Fruit fly (Drosophila melanogaster) whole organism, embryonic: ENCODE measurements around the gene CG33654.

ENCODE experiments used
- Antp ChIP-seq: fragments of 200-800 bp; sonication (Bioruptor generic); optimal IDR thresholded peaks from 3 replicates; lab custom pipeline; 2016; ENCODE audit warnings: missing biosample characterization, missing genetic modification characterization
- Atf3 ChIP-seq: fragments of 200-800 bp; sonication (Bioruptor generic); optimal IDR thresholded peaks from 3 replicates; lab custom pipeline; 2016; ENCODE audit warnings: missing biosample characterization, missing genetic modification characterization
- Bteb2 ChIP-seq: fragments of 200-800 bp; sonication (Bioruptor generic); optimal IDR thresholded peaks from 2 replicates; lab custom pipeline; 2016; ENCODE audit warnings: missing biosample characterization, missing genetic modification characterization
- CG10959 ChIP-seq: fragments of 200-800 bp; sonication (Bioruptor generic); IDR thresholded peaks from 2 replicates; pipeline ENCODE4 v1.3.6; 2022; ENCODE audit warnings: missing biosample characterization, missing genetic modification characterization
- CG11695 ChIP-seq: fragments of 200-800 bp; sonication (Bioruptor generic); IDR thresholded peaks from 3 replicates; pipeline ENCODE4 v1.3.6; 2022; ENCODE audit warnings: missing biosample characterization, missing genetic modification characterization
- CG12219 ChIP-seq: fragments of 200-800 bp; sonication (Bioruptor generic); optimal IDR thresholded peaks from 3 replicates; lab custom pipeline; 2018; ENCODE audit warnings: missing biosample characterization, mild to moderate bottlenecking, missing genetic modification characterization
- CG1233 ChIP-seq: fragments of 200-800 bp; sonication (Bioruptor generic); optimal IDR thresholded peaks from 4 replicates; lab custom pipeline; 2018; ENCODE audit warnings: missing biosample characterization, mild to moderate bottlenecking, missing genetic modification characterization
- CG14710 ChIP-seq: fragments of 200-800 bp; sonication (Bioruptor generic); optimal IDR thresholded peaks from 3 replicates; lab custom pipeline; 2019; ENCODE audit warnings: missing biosample characterization, mild to moderate bottlenecking, missing genetic modification characterization, moderate library complexity
- CG14965 ChIP-seq: fragments of 200-800 bp; sonication (Bioruptor generic); optimal IDR thresholded peaks from 2 replicates; lab custom pipeline; 2016; ENCODE audit warnings: missing biosample characterization, missing genetic modification characterization, borderline replicate concordance
- CG15696 ChIP-seq: fragments of 200-800 bp; sonication (Bioruptor generic); optimal IDR thresholded peaks from 2 replicates; lab custom pipeline; 2019; ENCODE audit warnings: missing biosample characterization, mild to moderate bottlenecking, missing genetic modification characterization, moderate library complexity
- CG17912 ChIP-seq: fragments of 200-800 bp; sonication (Bioruptor generic); optimal IDR thresholded peaks from 2 replicates; lab custom pipeline; 2018; ENCODE audit warnings: missing biosample characterization, mild to moderate bottlenecking, missing genetic modification characterization
- CG1792 ChIP-seq: fragments of 200-800 bp; sonication (Bioruptor generic); optimal IDR thresholded peaks from 2 replicates; lab custom pipeline; 2016; ENCODE audit warnings: missing biosample characterization, missing genetic modification characterization
- CG18619 ChIP-seq: fragments of 200-800 bp; sonication (Bioruptor generic); optimal IDR thresholded peaks from 3 replicates; lab custom pipeline; 2017; ENCODE audit warnings: missing biosample characterization, mild to moderate bottlenecking, missing genetic modification characterization
- CG30020 ChIP-seq: fragments of 200-800 bp; optimal IDR thresholded peaks from 2 replicates; lab custom pipeline; 2019; ENCODE audit warnings: missing biosample characterization, mild to moderate bottlenecking, missing genetic modification characterization, moderate library complexity
- CG31224 ChIP-seq: fragments of 200-800 bp; sonication (Bioruptor generic); IDR thresholded peaks from 2 replicates; pipeline ENCODE4 v1.3.6; 2022; ENCODE audit warnings: missing biosample characterization, missing genetic modification characterization
- CG4707 ChIP-seq: fragments of 200-800 bp; sonication (Bioruptor generic); optimal IDR thresholded peaks from 2 replicates; lab custom pipeline; 2018; ENCODE audit warnings: missing biosample characterization, mild to moderate bottlenecking, missing genetic modification characterization, moderate library complexity
- CG5180 ChIP-seq: fragments of 200-800 bp; sonication (Bioruptor generic); optimal IDR thresholded peaks from 3 replicates; lab custom pipeline; 2017; ENCODE audit warnings: missing biosample characterization, missing genetic modification characterization, mild to moderate bottlenecking, moderate library complexity, missing genetic modification reagents
- CG6683 ChIP-seq: fragments of 200-800 bp; sonication (Bioruptor generic); optimal IDR thresholded peaks from 2 replicates; lab custom pipeline; 2017; ENCODE audit warnings: missing biosample characterization, mild to moderate bottlenecking, missing genetic modification characterization, missing genetic modification reagents
- Dip2 ChIP-seq: fragments of 200-800 bp; sonication (Bioruptor generic); IDR thresholded peaks from 2 replicates; pipeline ENCODE4 v1.3.6; 2022; ENCODE audit warnings: missing biosample characterization, missing genetic modification characterization
- ERR ChIP-seq: fragments of 200-800 bp; sonication (Bioruptor generic); optimal IDR thresholded peaks from 2 replicates; lab custom pipeline; 2016; ENCODE audit warnings: missing biosample characterization, missing genetic modification characterization
- Fer3 ChIP-seq: fragments of 200-800 bp; sonication (Bioruptor generic); optimal IDR thresholded peaks from 2 replicates; lab custom pipeline; 2018; ENCODE audit warnings: missing biosample characterization, mild to moderate bottlenecking, missing genetic modification characterization, moderate library complexity
- Hr51 ChIP-seq, 2 experiments: fragments of 200-800 bp; sonication (Bioruptor generic); optimal IDR thresholded peaks; 2 replicates in 1 of 2; 3 replicates in 1 of 2; lab custom pipeline; 2016 to 2018; ENCODE audit warnings: missing biosample characterization in 2 of 2, missing genetic modification characterization in 2 of 2, mild to moderate bottlenecking in 1 of 2, moderate library complexity in 1 of 2
- Ptx1 ChIP-seq: fragments of 200-800 bp; sonication (Bioruptor generic); IDR thresholded peaks from 2 replicates; pipeline ENCODE4 v1.3.6; 2022; ENCODE audit warnings: missing biosample characterization, missing genetic modification characterization
- Ravus ChIP-seq: fragments of 200-800 bp; sonication (Bioruptor generic); IDR thresholded peaks from 2 replicates; pipeline ENCODE4 v1.3.6; 2022; ENCODE audit warnings: missing biosample characterization, missing genetic modification characterization
- Trl ChIP-seq, 3 experiments: fragments of >200 bp in 2 of 3; fragments of 200-800 bp in 1 of 3; sonication (Bioruptor generic) in 1 of 3; optimal IDR thresholded peaks; 2 replicates in 1 of 3; 3 replicates in 2 of 3; lab custom pipeline; 2016 to 2017; ENCODE audit warnings: missing biosample characterization in 1 of 3, missing genetic modification characterization in 1 of 3
- ato ChIP-seq: fragments of 200-800 bp; sonication (Bioruptor generic); IDR thresholded peaks from 2 replicates; pipeline ENCODE4 v1.3.6; 2022; ENCODE audit warnings: missing biosample characterization, missing genetic modification characterization; ENCODE audit not compliant: partially characterized antibody
- cad ChIP-seq: fragments of >200 bp; optimal IDR thresholded peaks from 2 replicates; lab custom pipeline; 2017; ENCODE audit warnings: missing biosample characterization, missing genetic modification characterization
- cg ChIP-seq: fragments of 200-800 bp; sonication (Bioruptor generic); optimal IDR thresholded peaks from 3 replicates; lab custom pipeline; 2019; ENCODE audit warnings: missing biosample characterization, mild to moderate bottlenecking, missing genetic modification characterization, moderate library complexity
- corto ChIP-seq: fragments of 200-800 bp; sonication (Bioruptor generic); optimal IDR thresholded peaks from 2 replicates; lab custom pipeline; 2016; ENCODE audit warnings: missing biosample characterization, mild to moderate bottlenecking, missing genetic modification characterization, moderate library complexity
- crp ChIP-seq, 2 experiments: fragments of 200-800 bp; sonication (Bioruptor generic); optimal IDR thresholded peaks; 2 replicates in 1 of 2; 3 replicates in 1 of 2; lab custom pipeline; 2017; ENCODE audit warnings: missing biosample characterization in 2 of 2, missing genetic modification characterization in 2 of 2, mild to moderate bottlenecking in 1 of 2, moderate library complexity in 1 of 2
- gcm2 ChIP-seq: fragments of 200-800 bp; sonication (Bioruptor generic); optimal IDR thresholded peaks from 2 replicates; lab custom pipeline; 2016; ENCODE audit warnings: missing biosample characterization, missing genetic modification characterization
- gt ChIP-seq: fragments of 200-800 bp; sonication (Bioruptor generic); IDR thresholded peaks from 2 replicates; pipeline ENCODE4 v1.3.6; 2022; ENCODE audit warnings: missing biosample characterization, missing genetic modification characterization
- hkb ChIP-seq, 2 experiments: fragments of 200-800 bp in 1 of 2; fragments of >200 bp in 1 of 2; sonication (Bioruptor generic) in 1 of 2; IDR thresholded peaks in 1 of 2; optimal IDR thresholded peaks in 1 of 2; 2 replicates each; pipeline versions ENCODE4 v1.3.6 to Lab custom; 2017 to 2022; ENCODE audit warnings: missing biosample characterization in 1 of 2, missing genetic modification characterization in 1 of 2
- kah ChIP-seq: fragments of 200-800 bp; sonication (Bioruptor generic); optimal IDR thresholded peaks from 2 replicates; lab custom pipeline; 2018; ENCODE audit warnings: missing biosample characterization, mild to moderate bottlenecking, missing genetic modification characterization
- knrl ChIP-seq: fragments of 200-800 bp; sonication (Bioruptor generic); IDR thresholded peaks from 3 replicates; pipeline ENCODE4 v1.3.6; 2022; ENCODE audit warnings: missing biosample characterization, missing genetic modification characterization; ENCODE audit not compliant: partially characterized antibody
- lov ChIP-seq, 2 experiments: fragments of 200-800 bp in 1 of 2; fragments of >200 bp in 1 of 2; sonication (Bioruptor generic) in 1 of 2; IDR thresholded peaks in 1 of 2; optimal IDR thresholded peaks in 1 of 2; 2 replicates in 1 of 2; 3 replicates in 1 of 2; pipeline versions ENCODE4 v1.3.6 to Lab custom; 2017 to 2022; ENCODE audit warnings: missing biosample characterization in 1 of 2, missing genetic modification characterization in 1 of 2
- mam ChIP-seq: fragments of 200-800 bp; sonication (Bioruptor generic); optimal IDR thresholded peaks from 3 replicates; lab custom pipeline; 2016; ENCODE audit warnings: missing biosample characterization, missing genetic modification characterization
- mld ChIP-seq: fragments of 200-800 bp; sonication (Bioruptor generic); IDR thresholded peaks from 3 replicates; pipeline ENCODE4 v1.3.6; 2022; ENCODE audit warnings: missing biosample characterization, missing genetic modification characterization; ENCODE audit not compliant: partially characterized antibody
- pho ChIP-seq: fragments of 200-800 bp; sonication (Bioruptor generic); optimal IDR thresholded peaks from 2 replicates; lab custom pipeline; 2016; ENCODE audit warnings: missing biosample characterization, missing genetic modification characterization
- ranshi ChIP-seq: fragments of 200-800 bp; sonication (Bioruptor generic); IDR thresholded peaks from 2 replicates; pipeline ENCODE4 v1.3.6; 2022; ENCODE audit warnings: missing biosample characterization, missing genetic modification characterization
- salm ChIP-seq: fragments of 200-800 bp; sonication (Bioruptor generic); optimal IDR thresholded peaks from 2 replicates; lab custom pipeline; 2018; ENCODE audit warnings: missing biosample characterization, mild to moderate bottlenecking, missing genetic modification characterization
- sisA ChIP-seq: fragments of 200-800 bp; sonication (Bioruptor generic); IDR thresholded peaks from 2 replicates; pipeline ENCODE4 v1.3.6; 2022; ENCODE audit warnings: missing biosample characterization, missing genetic modification characterization
- sob ChIP-seq: fragments of 200-800 bp; sonication (Bioruptor generic); IDR thresholded peaks from 2 replicates; pipeline ENCODE4 v1.3.6; 2022; ENCODE audit warnings: missing biosample characterization, missing genetic modification characterization
- sqz ChIP-seq: fragments of 200-800 bp; sonication (Bioruptor generic); optimal IDR thresholded peaks from 3 replicates; lab custom pipeline; 2018; ENCODE audit warnings: missing biosample characterization, mild to moderate bottlenecking, missing genetic modification characterization
- sr ChIP-seq: fragments of 200-800 bp; sonication (Bioruptor generic); IDR thresholded peaks from 3 replicates; pipeline ENCODE4 v1.3.6; 2022; ENCODE audit warnings: missing biosample characterization, missing genetic modification characterization
- stwl ChIP-seq: fragments of 200-800 bp; sonication (Bioruptor generic); optimal IDR thresholded peaks from 3 replicates; lab custom pipeline; 2018; ENCODE audit warnings: missing biosample characterization, mild to moderate bottlenecking, missing genetic modification characterization, moderate library complexity
- tgo ChIP-seq: fragments of 200-800 bp; sonication (Bioruptor generic); IDR thresholded peaks from 3 replicates; pipeline ENCODE4 v1.3.6; 2022; ENCODE audit warnings: missing biosample characterization, missing genetic modification characterization

The CG33654 gene

DNA sequence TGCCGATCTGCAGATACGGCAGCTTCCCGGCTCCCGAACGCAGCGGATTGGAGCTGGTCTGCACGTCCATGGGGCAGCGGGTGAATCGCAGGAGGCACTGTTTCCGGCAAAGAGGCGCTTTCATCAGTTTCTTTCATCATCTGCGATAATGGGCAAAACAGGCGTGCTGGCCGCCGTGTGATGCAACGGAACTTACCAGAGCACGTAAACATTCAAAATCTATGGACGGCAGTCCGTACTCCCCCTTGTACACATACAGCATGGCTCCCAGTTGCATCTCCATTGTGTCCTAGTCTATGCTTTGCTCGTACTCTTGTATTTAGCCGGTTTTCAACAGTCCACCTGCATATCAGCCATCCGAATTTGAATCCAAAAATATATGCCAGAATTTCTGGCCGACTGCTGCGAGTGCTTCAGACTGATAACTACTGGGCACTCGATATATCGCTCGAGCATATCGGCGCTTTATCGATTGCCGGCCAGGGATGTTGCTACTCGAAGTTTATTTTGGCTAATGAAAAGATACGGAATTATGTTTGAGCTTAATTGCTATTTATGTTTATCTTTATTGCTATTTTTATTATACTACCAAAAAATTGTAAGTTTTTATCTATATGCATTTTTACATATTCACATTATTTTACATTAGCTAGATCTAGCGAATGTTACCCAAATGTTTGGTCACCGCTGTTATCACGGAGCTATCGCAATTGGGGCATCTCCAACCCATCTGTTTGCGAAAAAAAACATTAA, 19.6 kb downstream of the CG33654 start, which contains the start of the genes CG9393 and Vps45 (continued):
- TF ChIP-seq CG31224 (GFP tag; lab: Robert Waterston, UW) (no peak), CG1233 (peak; percentile 15), ato (GFP tag; lab: Robert Waterston, UW) (peak; percentile 87), CG12219 (no peak), ranshi (peak; percentile 36; the same call in 1 of the 2 replicates), sr (GFP tag; lab: Robert Waterston, UW) (no peak), sob (peak; percentile 71; the same call in 1 of the 2 replicates), hkb (optimal IDR thresholded peaks at IDR 0.05; lab: Kevin White, UChicago) (peak; percentile 65), hkb (GFP tag; IDR thresholded peaks at IDR 0.05; lab: Robert Waterston, UW) (0 out of 2 replicates have a peak, but pooled peaks have one; percentile 25), CG14710 (tag; lab: Kevin White, UChicago) (peak; percentile 81), Hr51 (GFP tag; optimal IDR thresholded peaks at IDR 0.05; lab: Kevin White, UChicago) (peak in 1 of 2 experiments; percentile 78), CG11695 (no peak), CG4707 (GFP tag; lab: Kevin White, UChicago) (no peak), Trl (optimal IDR thresholded peaks at IDR 0.05; lab: Kevin White, UChicago) (no peak), Trl (GFP tag; optimal IDR thresholded peaks at IDR 0.05; lab: Kevin White, UChicago) (peak; percentile 64), CG1792 (GFP tag; lab: Kevin White, UChicago) (no peak), CG15696 (tag; lab: Kevin White, UChicago) (peak; percentile 60), salm (tag; lab: Kevin White, UChicago) (no peak), Antp (GFP tag; lab: Kevin White, UChicago) (peak; percentile 48), sisA (GFP tag; lab: Robert Waterston, UW) (peak; percentile 34; the same call in 1 of the 2 replicates), Fer3 (tag; lab: Kevin White, UChicago) (peak; percentile 41), ERR (GFP tag; lab: Kevin White, UChicago) (no peak), gt (GFP tag; lab: Robert Waterston, UW) (no peak), stwl (tag; lab: Kevin White, UChicago) (peak; percentile 53), knrl (GFP tag; lab: Robert Waterston, UW) (peak; percentile 95), pho (peak; percentile 81), Ptx1 (peak; percentile 58), CG14965 (GFP tag; lab: Kevin White, UChicago) (no peak), CG17912 (GFP tag; lab: Kevin White, UChicago) (peak; percentile 0), sqz (GFP tag; lab: Kevin White, UChicago) (no peak), mam (GFP tag; lab: Kevin White, UChicago) (peak; percentile 79), CG10959 (GFP tag; lab: Robert Waterston, UW) (no peak), lov (optimal IDR thresholded peaks at IDR 0.05; lab: Kevin White, UChicago) (no peak), lov (GFP tag; IDR thresholded peaks at IDR 0.05; lab: Robert Waterston, UW) (no peak), kah (GFP tag; lab: Kevin White, UChicago) (no peak), gcm2 (GFP tag; lab: Kevin White, UChicago) (no peak), corto (no peak), Dip2 (GFP tag; lab: Robert Waterston, UW) (no peak), CG6683 (GFP tag; lab: Kevin White, UChicago) (peak; percentile 5), crp (GFP tag; optimal IDR thresholded peaks at IDR 0.05; lab: Kevin White, UChicago) (peak; percentile 28 to 82), mld (GFP tag; lab: Robert Waterston, UW) (peak; percentile 89), CG30020 (tag; lab: Kevin White, UChicago) (peak; percentile 68), CG5180 (GFP tag; lab: Kevin White, UChicago) (no peak), CG18619 (GFP tag; lab: Kevin White, UChicago) (peak; percentile 27), Atf3 (peak; percentile 42), Bteb2 (GFP tag; lab: Kevin White, UChicago) (peak; percentile 48), cad (GFP tag; lab: Kevin White, UChicago) (no peak), cg (GFP tag; lab: Kevin White, UChicago) (no peak), Ravus (no peak; the same call in 1 of the 2 replicates), tgo (GFP tag; lab: Robert Waterston, UW) (peak; percentile 48; the same call in 1 of the 3 replicates)
